Worm (Caenorhabditis elegans) whole organism, young adult: ENCODE measurements around the gene C14C10.10.

Experiments
- B0035.1 ChIP-seq: sonication (generic microtip); optimal IDR thresholded peaks from 2 replicates; lab custom pipeline; 2016; ENCODE audit warnings: missing genetic modification characterization, mild to moderate bottlenecking, missing compliant biosample characterization, missing genotype, missing genetic modification reagents
- B0336.3 ChIP-seq: fragments of 200-800 bp; sonication (Bioruptor generic); IDR thresholded peaks from 2 replicates; pipeline ENCODE4 v1.3.6; 2022; ENCODE audit warnings: missing genetic modification characterization, missing compliant biosample characterization
- C06A6.2 ChIP-seq: fragments of 200-800 bp; sonication (Bioruptor generic); conservative IDR thresholded peaks from 2 replicates; pipeline ENCODE4 v1.3.6; 2022; ENCODE audit warnings: missing genetic modification characterization, missing compliant biosample characterization
- C17E4.6 ChIP-seq: fragments of 200-800 bp; sonication (Bioruptor generic); IDR thresholded peaks from 2 replicates; pipeline ENCODE4 v1.3.6; 2022; ENCODE audit warnings: missing genetic modification reagents, missing genetic modification characterization, missing compliant biosample characterization
- F23B12.7 ChIP-seq: sonication (generic microtip); optimal IDR thresholded peaks from 2 replicates; lab custom pipeline; 2017; ENCODE audit warnings: missing genetic modification characterization, mild to moderate bottlenecking, missing compliant biosample characterization, antibody characterized with exemption, moderate library complexity; ENCODE audit not compliant: insufficient read depth
- F37B4.10 ChIP-seq: fragments of 200-800 bp; sonication (Bioruptor generic); IDR thresholded peaks from 2 replicates; pipeline ENCODE4 v1.3.6; 2022; ENCODE audit warnings: missing genetic modification characterization, missing compliant biosample characterization
- F55B11.4 ChIP-seq: sonication (generic microtip); optimal IDR thresholded peaks from 2 replicates; lab custom pipeline; 2016; ENCODE audit warnings: missing compliant biosample characterization, missing genetic modification characterization, borderline replicate concordance; ENCODE audit not compliant: insufficient read depth
- K11D2.4 ChIP-seq: fragments of 200-800 bp; sonication (Bioruptor generic); IDR thresholded peaks from 2 replicates; pipeline ENCODE4 v1.3.6; 2022; ENCODE audit warnings: missing genetic modification reagents, missing genetic modification characterization, missing compliant biosample characterization
- K12H6.12 ChIP-seq: fragments of 200-800 bp; sonication (Bioruptor generic); optimal IDR thresholded peaks from 2 replicates; lab custom pipeline; 2018; ENCODE audit warnings: mild to moderate bottlenecking, missing genetic modification characterization, missing compliant biosample characterization
- T07F8.4 ChIP-seq: sonication (generic microtip); optimal IDR thresholded peaks from 2 replicates; lab custom pipeline; 2016; ENCODE audit warnings: mild to moderate bottlenecking, missing genetic modification characterization, moderate library complexity, missing compliant biosample characterization
- Y53F4B.3 ChIP-seq: fragments of 200-800 bp; sonication (Bioruptor generic); IDR thresholded peaks from 2 replicates; pipeline ENCODE4 v1.3.6; 2022; ENCODE audit warnings: missing genetic modification reagents, missing genetic modification characterization, missing compliant biosample characterization
- Y67H2A.10 ChIP-seq: fragments of 200-800 bp; sonication (Bioruptor generic); conservative IDR thresholded peaks from 2 replicates; pipeline ENCODE4 v1.3.6; 2022; ENCODE audit warnings: missing genetic modification reagents, missing genetic modification characterization, missing compliant biosample characterization
- aptf-2 ChIP-seq: fragments of 200-800 bp; sonication (Bioruptor generic); conservative IDR thresholded peaks from 2 replicates; pipeline ENCODE4 v1.3.6; 2022; ENCODE audit warnings: missing genetic modification reagents, missing genetic modification characterization, missing compliant biosample characterization
- aptf-3 ChIP-seq: fragments of 200-800 bp; sonication (Bioruptor generic); IDR thresholded peaks from 2 replicates; pipeline ENCODE4 v1.3.6; 2022; ENCODE audit warnings: missing genetic modification characterization, missing compliant biosample characterization
- ccch-3 ChIP-seq: fragments of 200-800 bp; sonication (Bioruptor generic); optimal IDR thresholded peaks from 2 replicates; lab custom pipeline; 2018; ENCODE audit warnings: mild to moderate bottlenecking, missing genetic modification characterization, missing compliant biosample characterization
- ceh-27 ChIP-seq: fragments of 200-800 bp; sonication (Bioruptor generic); optimal IDR thresholded peaks from 2 replicates; lab custom pipeline; 2018; ENCODE audit warnings: mild to moderate bottlenecking, missing genetic modification characterization, moderate library complexity, missing compliant biosample characterization
- ceh-40 ChIP-seq: fragments of 200-800 bp; sonication (Bioruptor generic); IDR thresholded peaks from 2 replicates; pipeline ENCODE4 v1.3.6; 2022; ENCODE audit warnings: missing genetic modification characterization, missing compliant biosample characterization
- ceh-58 ChIP-seq: fragments of 200-800 bp; sonication (Bioruptor generic); IDR thresholded peaks from 2 replicates; pipeline ENCODE4 v1.3.6; 2022; ENCODE audit warnings: missing genetic modification characterization, missing compliant biosample characterization
- ceh-79 ChIP-seq: sonication (generic microtip); optimal IDR thresholded peaks from 2 replicates; lab custom pipeline; 2017; ENCODE audit warnings: mild to moderate bottlenecking, missing genetic modification characterization, missing compliant biosample characterization
- chd-7 ChIP-seq: sonication (generic microtip); optimal IDR thresholded peaks from 2 replicates; lab custom pipeline; 2016; ENCODE audit warnings: mild to moderate bottlenecking, missing genetic modification characterization, moderate library complexity, missing compliant biosample characterization
- dox-1 ChIP-seq: fragments of 200-800 bp; sonication (Bioruptor generic); IDR thresholded peaks from 2 replicates; pipeline ENCODE4 v1.3.6; 2022; ENCODE audit warnings: missing genetic modification reagents, missing genetic modification characterization, missing compliant biosample characterization
- efl-1 ChIP-seq: fragments of 150-350 bp; optimal IDR thresholded peaks from 2 replicates; lab custom pipeline; 2014; ENCODE audit warnings: missing biosample characterization, missing genetic modification reagents, missing genetic modification characterization
- egl-44 ChIP-seq: fragments of 200-800 bp; sonication (Bioruptor generic); IDR thresholded peaks from 2 replicates; pipeline ENCODE4 v1.3.6; 2022; ENCODE audit warnings: missing genetic modification reagents, missing genetic modification characterization, missing compliant biosample characterization
- him-1 ChIP-seq: sonication (generic microtip); optimal IDR thresholded peaks from 2 replicates; lab custom pipeline; 2016; ENCODE audit warnings: missing genotype, missing genetic modification reagents, missing genetic modification characterization, missing compliant biosample characterization
- hlh-26 ChIP-seq: fragments of 200-800 bp; sonication (Bioruptor generic); conservative IDR thresholded peaks from 2 replicates; pipeline ENCODE4 v1.3.6; 2022; ENCODE audit warnings: missing genetic modification reagents, missing genetic modification characterization, missing compliant biosample characterization
- lir-1 ChIP-seq: fragments of 200-800 bp; sonication (Bioruptor generic); conservative IDR thresholded peaks from 2 replicates; pipeline ENCODE4 v1.3.6; 2022; ENCODE audit warnings: missing genetic modification reagents, missing genetic modification characterization, missing compliant biosample characterization
- madf-10 ChIP-seq: sonication (generic microtip); optimal IDR thresholded peaks from 2 replicates; lab custom pipeline; 2016; ENCODE audit warnings: mild to moderate bottlenecking, missing genetic modification characterization, missing compliant biosample characterization
- mcd-1 ChIP-seq: fragments of 200-800 bp; sonication (Bioruptor generic); IDR thresholded peaks from 2 replicates; pipeline ENCODE4 v1.3.6; 2022; ENCODE audit warnings: missing genetic modification reagents, missing genetic modification characterization, missing compliant biosample characterization
- nfyb-1 ChIP-seq: fragments of 200-800 bp; sonication (Bioruptor generic); IDR thresholded peaks from 2 replicates; pipeline ENCODE4 v1.3.6; 2022; ENCODE audit warnings: missing genetic modification reagents, missing genetic modification characterization, missing compliant biosample characterization
- nhr-120 ChIP-seq: fragments of 200-800 bp; sonication (Bioruptor generic); IDR thresholded peaks from 2 replicates; pipeline ENCODE4 v1.3.6; 2022; ENCODE audit warnings: missing genetic modification characterization, missing compliant biosample characterization
- nhr-27 ChIP-seq: fragments of 200-800 bp; sonication (Bioruptor generic); optimal IDR thresholded peaks from 2 replicates; lab custom pipeline; 2018; ENCODE audit warnings: mild to moderate bottlenecking, missing genetic modification characterization, moderate library complexity, missing compliant biosample characterization
- nhr-80 ChIP-seq: sonication (generic microtip); optimal IDR thresholded peaks from 2 replicates; lab custom pipeline; 2016; ENCODE audit warnings: missing genetic modification characterization, missing compliant biosample characterization
- rcor-1 ChIP-seq: fragments of 200-800 bp; sonication (Bioruptor generic); IDR thresholded peaks from 2 replicates; pipeline ENCODE4 v1.3.6; 2022; ENCODE audit warnings: missing genetic modification reagents, missing genetic modification characterization, missing compliant biosample characterization
- repo-1 ChIP-seq: sonication (generic microtip); optimal IDR thresholded peaks from 2 replicates; lab custom pipeline; 2017; ENCODE audit warnings: mild to moderate bottlenecking, missing genetic modification characterization, missing compliant biosample characterization
- sdz-38 ChIP-seq: sonication (generic microtip); optimal IDR thresholded peaks from 2 replicates; lab custom pipeline; 2016; ENCODE audit warnings: missing genotype, missing genetic modification characterization, missing compliant biosample characterization
- sea-2 ChIP-seq: fragments of 200-800 bp; sonication (Bioruptor generic); IDR thresholded peaks from 2 replicates; pipeline ENCODE4 v1.3.6; 2022; ENCODE audit warnings: missing genetic modification characterization, missing compliant biosample characterization
- snpc-1.3 ChIP-seq: sonication (generic microtip); optimal IDR thresholded peaks from 2 replicates; lab custom pipeline; 2017; ENCODE audit warnings: missing genetic modification characterization, mild to moderate bottlenecking, missing compliant biosample characterization, antibody characterized with exemption, moderate library complexity, missing genotype, missing genetic modification reagents; ENCODE audit not compliant: insufficient read depth
- snpc-4 ChIP-seq, 5 experiments: fragments of 150-350 bp in 1 of 5; sonication (generic microtip) in 4 of 5; optimal IDR thresholded peaks; 2 replicates each; lab custom pipeline; 2014 to 2018; ENCODE audit warnings: missing genetic modification characterization in 5 of 5, missing biosample characterization in 3 of 5, antibody characterized with exemption in 2 of 5, mild to moderate bottlenecking in 2 of 5, missing compliant biosample characterization in 2 of 5, missing genotype in 2 of 5, moderate library complexity in 2 of 5, missing genetic modification reagents in 1 of 5
- somi-1 ChIP-seq: fragments of 200-800 bp; sonication (Bioruptor generic); optimal IDR thresholded peaks from 2 replicates; lab custom pipeline; 2018; ENCODE audit warnings: mild to moderate bottlenecking, missing genetic modification characterization, missing compliant biosample characterization
- sptf-2 ChIP-seq: fragments of 200-800 bp; sonication (Bioruptor generic); optimal IDR thresholded peaks from 2 replicates; lab custom pipeline; 2018; ENCODE audit warnings: mild to moderate bottlenecking, missing genetic modification characterization, missing compliant biosample characterization
- tbx-9 ChIP-seq: sonication (generic microtip); optimal IDR thresholded peaks from 2 replicates; lab custom pipeline; 2016; ENCODE audit warnings: borderline replicate concordance, missing genetic modification characterization, inconsistent platforms, missing compliant biosample characterization
- tlf-1 ChIP-seq: fragments of 200-800 bp; sonication (Bioruptor generic); optimal IDR thresholded peaks from 2 replicates; lab custom pipeline; 2018; ENCODE audit warnings: mild to moderate bottlenecking, missing genetic modification characterization, missing compliant biosample characterization
- unc-130 ChIP-seq: sonication (generic microtip); optimal IDR thresholded peaks from 2 replicates; lab custom pipeline; 2016; ENCODE audit warnings: missing genetic modification reagents, missing genetic modification characterization, missing compliant biosample characterization
- ztf-18 ChIP-seq: sonication (generic microtip); optimal IDR thresholded peaks from 2 replicates; lab custom pipeline; 2016; ENCODE audit warnings: missing genotype, mild to moderate bottlenecking, missing genetic modification characterization, missing compliant biosample characterization
- ztf-22 ChIP-seq: fragments of 200-800 bp; sonication (Bioruptor generic); optimal IDR thresholded peaks from 2 replicates; lab custom pipeline; 2018; ENCODE audit warnings: mild to moderate bottlenecking, missing genetic modification characterization, moderate library complexity, missing compliant biosample characterization
- ztf-26 ChIP-seq: sonication (generic microtip); optimal IDR thresholded peaks from 2 replicates; lab custom pipeline; 2017; ENCODE audit warnings: missing genetic modification characterization, missing compliant biosample characterization

Gene C14C10.10

DNA sequence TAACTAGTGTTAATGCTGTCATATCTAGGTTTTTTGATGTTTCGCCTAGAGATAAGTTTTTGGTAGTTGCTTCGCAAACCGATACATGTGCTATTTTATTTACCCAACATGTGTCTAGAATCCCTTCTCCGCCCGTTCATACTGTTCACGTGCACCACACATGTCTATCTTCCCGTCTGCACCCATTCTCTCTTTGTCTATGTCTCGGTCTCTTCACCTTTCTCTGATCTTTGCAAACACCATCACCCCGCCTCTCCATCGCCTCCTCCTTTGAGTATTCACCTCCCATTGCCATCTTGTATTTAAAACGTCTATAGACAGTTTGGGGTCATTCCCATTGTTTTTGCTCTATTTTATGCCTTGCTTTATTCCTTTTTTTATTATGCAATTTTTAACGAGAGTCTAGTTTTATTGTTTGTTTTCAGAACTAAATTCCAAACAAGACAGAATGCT, 38.3 kb upstream of the C14C10.10 start, which contains the start of gene F56H9.2 (continued):
- no peak for TF ChIP-seq repo-1 (tag; lab: Kevin White, UChicago)
- TF ChIP-seq chd-7 (tag; lab: Kevin White, UChicago): peak; percentile 68
- no peak for TF ChIP-seq snpc-1.3
- no peak for TF ChIP-seq F37B4.10 (GFP tag; lab: Robert Waterston, UW)
- no peak for TF ChIP-seq nhr-120 (GFP tag; lab: Robert Waterston, UW)
- TF ChIP-seq ceh-58: no peak
- peak; percentile 73 for TF ChIP-seq ztf-22
- 0 out of 2 replicates have a peak, but pooled peaks have one; percentile 21 for TF ChIP-seq rcor-1 (GFP tag; lab: Robert Waterston, UW)
- no peak; the same call in 1 of the 2 replicates for TF ChIP-seq dox-1 (GFP tag; lab: Robert Waterston, UW)
- TF ChIP-seq Y67H2A.10 (GFP tag; lab: Robert Waterston, UW): no peak
- peak; percentile 61 for TF ChIP-seq B0336.3 (GFP tag; lab: Robert Waterston, UW)
- TF ChIP-seq lir-1 (GFP tag; lab: Robert Waterston, UW): no peak
- TF ChIP-seq aptf-2 (GFP tag; lab: Robert Waterston, UW): no peak
- peak; percentile 43; the same call in 1 of the 2 replicates for TF ChIP-seq mcd-1
- TF ChIP-seq somi-1 (GFP tag; lab: Kevin White, UChicago): peak; percentile 7
- no peak for TF ChIP-seq unc-130 (GFP tag; lab: Kevin White, UChicago)
- TF ChIP-seq sea-2 (GFP tag; lab: Robert Waterston, UW): no peak
- TF ChIP-seq C17E4.6 (GFP tag; lab: Robert Waterston, UW): no peak
- peak; percentile 67 for TF ChIP-seq K12H6.12 (tag; lab: Kevin White, UChicago)
- TF ChIP-seq nfyb-1 (GFP tag; lab: Robert Waterston, UW): peak; percentile 73
- no peak for TF ChIP-seq sdz-38 (tag; lab: Kevin White, UChicago)
- TF ChIP-seq madf-10 (tag; lab: Kevin White, UChicago): no peak
- TF ChIP-seq tlf-1 (GFP tag; lab: Kevin White, UChicago): no peak
- TF ChIP-seq aptf-3 (GFP tag; lab: Robert Waterston, UW): no peak
- TF ChIP-seq egl-44 (GFP tag; lab: Robert Waterston, UW): no peak
- peak; percentile 76 for TF ChIP-seq ztf-26
- no peak for TF ChIP-seq ztf-18 (tag; lab: Kevin White, UChicago)
- TF ChIP-seq Y53F4B.3: no peak
- TF ChIP-seq nhr-80 (tag; lab: Kevin White, UChicago): peak; percentile 52
- no peak for TF ChIP-seq tbx-9 (tag; lab: Kevin White, UChicago)
- TF ChIP-seq C06A6.2 (GFP tag; lab: Robert Waterston, UW): peak; percentile 67; the same call in 1 of the 2 replicates
- peak; percentile 39; the same call in 1 of the 2 replicates for TF ChIP-seq K11D2.4 (GFP tag; lab: Robert Waterston, UW)
- TF ChIP-seq sptf-2 (GFP tag; lab: Kevin White, UChicago): no peak
- no peak for TF ChIP-seq him-1 (tag; lab: Kevin White, UChicago)
- no peak for TF ChIP-seq F55B11.4 (tag; lab: Kevin White, UChicago)
- TF ChIP-seq nhr-27 (tag; lab: Kevin White, UChicago): no peak
- no peak for TF ChIP-seq F23B12.7 (tag; lab: Kevin White, UChicago)

DNA sequence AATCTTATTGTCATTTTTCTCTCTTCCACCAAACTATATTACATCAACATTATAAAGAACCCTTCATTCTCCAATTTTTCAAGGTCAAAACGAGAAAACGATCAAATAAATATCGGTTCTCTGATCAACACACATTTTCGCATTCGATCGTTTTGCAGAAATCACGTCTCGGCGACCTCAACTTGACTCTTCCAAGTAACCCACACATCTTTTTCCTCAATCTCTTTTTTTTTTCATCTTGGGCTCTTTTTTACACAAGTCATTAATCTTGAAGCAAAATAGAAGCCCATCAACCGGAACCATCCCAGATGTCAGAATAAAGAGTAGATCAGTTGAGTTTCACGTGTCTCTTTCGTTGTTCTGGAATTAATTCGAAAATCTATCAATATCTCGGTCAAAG, 37.3 kb upstream of the C14C10.10 start:
- TF ChIP-seq F37B4.10 (GFP tag; lab: Robert Waterston, UW) (no peak), dox-1 (GFP tag; lab: Robert Waterston, UW) (no peak), ccch-3 (no peak), ceh-79 (tag; lab: Kevin White, UChicago) (no peak), snpc-4 (GFP tag; optimal IDR thresholded peaks at IDR 0.05; lab: Kevin White, UChicago) (no peak), snpc-4 (tag; optimal IDR thresholded peaks at IDR 0.05; lab: Kevin White, UChicago) (no peak), T07F8.4 (tag; lab: Kevin White, UChicago) (no peak), ceh-40 (no peak), efl-1 (no peak), hlh-26 (no peak), B0035.1 (tag; lab: Kevin White, UChicago) (no peak), ceh-27 (no peak)
